Fruit fly (Drosophila melanogaster): Measurements from ENCODE around the gene Sap130.

DNA sequence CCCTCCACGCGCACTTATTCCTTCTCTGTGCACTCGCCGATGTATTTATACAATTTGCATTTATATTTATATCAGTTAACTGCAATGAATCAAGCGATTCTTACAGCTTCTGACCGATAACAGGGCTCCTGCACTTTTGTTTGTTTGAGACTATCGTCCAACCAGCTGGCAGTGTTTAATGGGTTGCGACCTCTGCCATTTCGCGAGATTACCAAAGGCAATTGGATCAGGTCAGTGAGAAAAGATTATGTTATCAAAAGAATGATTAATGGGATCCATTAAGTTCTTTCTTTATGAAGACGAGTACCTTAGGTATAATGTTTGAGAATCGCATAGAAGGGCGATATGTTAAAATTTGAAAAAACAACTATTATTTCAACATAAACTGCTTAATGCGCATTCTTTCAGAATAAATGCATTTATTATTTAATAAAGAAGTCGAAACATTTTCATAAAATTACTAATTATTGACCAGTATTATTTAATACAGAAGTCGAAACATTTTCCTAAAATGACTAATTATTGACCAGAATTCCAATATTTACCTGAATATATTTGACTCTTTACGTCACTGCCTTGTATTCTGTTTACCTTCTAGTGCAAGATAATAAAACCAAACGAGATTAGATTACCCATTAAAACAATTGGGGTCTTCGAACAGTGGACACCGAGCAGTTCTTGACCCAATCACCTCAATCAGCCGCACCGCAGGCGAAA, 6.1 kb upstream of the Sap130 start:
- TF ChIP-seq psq (optimal IDR thresholded peaks at IDR 0.05): no peak
- TF ChIP-seq Myc (optimal IDR thresholded peaks at IDR 0.05): no peak
- no peak for TF ChIP-seq ttk (optimal IDR thresholded peaks at IDR 0.05)
